Worm (Caenorhabditis elegans): Measurements from ENCODE around the gene ufm-1.

ce11 chrIII:7900733-7901132, 42.0 kb downstream of the ufm-1 start, which contains the start of gene best-24:
- TF ChIP-seq ceh-9 (tag; optimal IDR thresholded peaks at IDR 0.05) (no peak), egl-27 (tag; optimal IDR thresholded peaks at IDR 0.05) (no peak), elt-1 (tag; optimal IDR thresholded peaks at IDR 0.05) (no peak)

All from whole organism, L3 larva.